Worm (Caenorhabditis elegans) whole organism, L4/young adult: ENCODE data around the gene F19G12.4.

Source experiments
- W03F9.2 ChIP-seq: fragments of 150-350 bp; optimal IDR thresholded peaks from 2 replicates; lab custom pipeline; 2014; ENCODE audit warnings: missing biosample characterization, missing genetic modification characterization
- dao-5 ChIP-seq: sonication (generic microtip); optimal IDR thresholded peaks from 2 replicates; lab custom pipeline; 2016; ENCODE audit warnings: missing genotype, missing genetic modification characterization, moderate library complexity, missing compliant biosample characterization
- him-1 ChIP-seq: sonication (generic microtip); optimal IDR thresholded peaks from 2 replicates; lab custom pipeline; 2016; ENCODE audit warnings: missing genotype, missing genetic modification reagents, missing genetic modification characterization, missing compliant biosample characterization

The F19G12.4 gene

ce11 chrX:1459756-1460155 is 42.7 kb downstream of the F19G12.4 start:
- no peak for TF ChIP-seq him-1 (tag; lab: Kevin White, UChicago)
- no peak for TF ChIP-seq dao-5 (tag; lab: Kevin White, UChicago)
- no peak for TF ChIP-seq W03F9.2 (tag; lab: Kevin White, UChicago)

DNA sequence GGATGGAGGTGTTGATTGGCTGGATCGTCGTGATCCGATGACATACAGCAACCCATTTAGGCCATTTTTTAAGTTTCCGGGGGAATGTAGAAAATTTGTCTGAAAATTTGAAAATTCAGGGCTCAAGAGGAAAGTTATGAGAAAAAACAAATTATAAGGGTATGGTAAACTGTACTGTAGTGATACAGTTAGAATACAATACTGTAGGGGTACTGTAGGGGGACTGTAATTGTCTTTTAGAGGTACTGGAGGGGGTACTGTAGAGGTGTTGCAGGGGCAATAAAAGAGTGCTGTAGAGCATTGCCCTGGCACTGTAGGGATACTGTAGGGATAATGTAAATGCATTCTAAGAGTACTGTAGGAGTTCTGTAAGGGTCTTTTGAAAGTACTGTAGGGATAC is 47.6 kb downstream of the F19G12.4 start, which contains the start of gene D1005.6:
D1005.6 (minus strand) TSS at position 101 of the 400 bp plus-strand sequence.
- TF ChIP-seq dao-5 (tag; lab: Kevin White, UChicago) (no peak), W03F9.2 (tag; lab: Kevin White, UChicago) (no peak), him-1 (tag; lab: Kevin White, UChicago) (no peak)
